Comparison of ENCODE assay signal across 1 worm cellular context in the genomic region with DNA sequence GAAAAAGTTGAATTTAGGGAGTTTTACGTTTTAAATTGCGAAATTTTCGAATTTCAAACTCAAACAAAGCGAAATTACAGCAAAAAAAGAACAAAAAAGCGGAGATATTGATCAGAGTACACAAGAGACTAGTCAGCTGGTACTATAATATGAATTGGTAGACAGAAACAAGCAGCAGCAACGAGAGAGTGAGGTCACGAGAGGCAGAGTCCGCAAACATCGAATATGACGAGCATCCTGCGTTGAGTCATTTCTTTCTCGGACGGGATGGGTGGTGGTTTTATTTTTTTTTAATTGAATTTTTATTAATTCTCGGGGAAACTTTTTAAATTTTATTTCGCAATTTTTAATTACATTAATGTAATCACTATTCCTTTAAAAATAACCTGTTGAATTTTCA.
A peak's percentile ranks its signal among the peaks of the same experiment; 100 is the strongest.
TF ChIP-seq lines count a peak whose summit lies in the region.

No protein-coding gene starts in this region.

TF ChIP-seq in whole organism, L1 larva, 84 proteins besides CTCF, POLR2A, EP300 and RAD21 (continued from another document):
- TF ChIP-seq sptf-1 (tag; optimal IDR thresholded peaks at IDR 0.05; lab: Kevin White, UChicago) = no peak
- TF ChIP-seq C04F5.9 (tag; optimal IDR thresholded peaks at IDR 0.05; lab: Kevin White, UChicago) = peak; percentile 11
- peak; percentile 77 for TF ChIP-seq fkh-8 (tag; optimal IDR thresholded peaks at IDR 0.05; lab: Kevin White, UChicago)
- TF ChIP-seq unc-86 (tag; optimal IDR thresholded peaks at IDR 0.05; lab: Kevin White, UChicago) = peak; percentile 57
- peak; percentile 68 for TF ChIP-seq skn-1 (tag; optimal IDR thresholded peaks at IDR 0.05; lab: Kevin White, UChicago)
- no peak for TF ChIP-seq grh-1 (GFP tag; IDR thresholded peaks at IDR 0.05; lab: Robert Waterston, UW)
- TF ChIP-seq nhr-71 (tag; optimal IDR thresholded peaks at IDR 0.05; lab: Kevin White, UChicago) = peak; percentile 87
- peak; percentile 70 for TF ChIP-seq tbx-2 (tag; optimal IDR thresholded peaks at IDR 0.05; lab: Kevin White, UChicago)
- TF ChIP-seq lin-13 (GFP tag; optimal IDR thresholded peaks at IDR 0.05; lab: Kevin White, UChicago) = peak; percentile 52
- peak; percentile 19 to 61 (median 38) for TF ChIP-seq ceh-82 (tag; optimal IDR thresholded peaks at IDR 0.05; lab: Kevin White, UChicago)
- TF ChIP-seq nhr-28 (tag; optimal IDR thresholded peaks at IDR 0.05; lab: Kevin White, UChicago) = no peak
- no peak for TF ChIP-seq hlh-17 (GFP tag; optimal IDR thresholded peaks at IDR 0.05; lab: Kevin White, UChicago; ENCODE audit: borderline replicate concordance)
- no peak for TF ChIP-seq egl-27 (tag; optimal IDR thresholded peaks at IDR 0.05; lab: Kevin White, UChicago)
- TF ChIP-seq ces-1 (GFP tag; optimal IDR thresholded peaks at IDR 0.05; lab: Kevin White, UChicago) = no peak
- no peak for TF ChIP-seq ceh-88 (GFP tag; IDR thresholded peaks at IDR 0.05; lab: Robert Waterston, UW)
- peak; percentile 59 for TF ChIP-seq blmp-1 (tag; optimal IDR thresholded peaks at IDR 0.05; lab: Kevin White, UChicago)
- TF ChIP-seq hpl-2 (GFP tag; optimal IDR thresholded peaks at IDR 0.05; lab: Kevin White, UChicago) = no peak
- peak; percentile 89 for TF ChIP-seq snu-23 (GFP tag; optimal IDR thresholded peaks at IDR 0.05; lab: Kevin White, UChicago)
- peak; percentile 40 for TF ChIP-seq egl-13 (tag; optimal IDR thresholded peaks at IDR 0.05; lab: Kevin White, UChicago)
- TF ChIP-seq pqm-1 (tag; optimal IDR thresholded peaks at IDR 0.05; lab: Kevin White, UChicago) = no peak
- peak; percentile 74 for TF ChIP-seq nhr-19 (GFP tag; conservative IDR thresholded peaks at IDR 0.05; lab: Robert Waterston, UW)
- TF ChIP-seq irx-1 (tag; optimal IDR thresholded peaks at IDR 0.05; lab: Kevin White, UChicago) = peak; percentile 46
- TF ChIP-seq lin-15B (tag; optimal IDR thresholded peaks at IDR 0.05; lab: Kevin White, UChicago) = peak; percentile 18
- no peak for TF ChIP-seq nhr-11 (tag; optimal IDR thresholded peaks at IDR 0.05; lab: Kevin White, UChicago)
- TF ChIP-seq unc-130 (tag; optimal IDR thresholded peaks at IDR 0.05; lab: Kevin White, UChicago) = peak; percentile 62
- no peak for TF ChIP-seq pag-3 (tag; optimal IDR thresholded peaks at IDR 0.05; lab: Kevin White, UChicago; ENCODE audit: borderline replicate concordance, insufficient read depth)
